Worm (Caenorhabditis elegans): ENCODE measurements around the gene ZC132.3.
"Not testable (repeated sequence)": the region's sequence is repeated elsewhere in the genome, so short reads cannot be mapped to it uniquely, and the experiment has no call there.

ZC132.3 gene

DNA sequence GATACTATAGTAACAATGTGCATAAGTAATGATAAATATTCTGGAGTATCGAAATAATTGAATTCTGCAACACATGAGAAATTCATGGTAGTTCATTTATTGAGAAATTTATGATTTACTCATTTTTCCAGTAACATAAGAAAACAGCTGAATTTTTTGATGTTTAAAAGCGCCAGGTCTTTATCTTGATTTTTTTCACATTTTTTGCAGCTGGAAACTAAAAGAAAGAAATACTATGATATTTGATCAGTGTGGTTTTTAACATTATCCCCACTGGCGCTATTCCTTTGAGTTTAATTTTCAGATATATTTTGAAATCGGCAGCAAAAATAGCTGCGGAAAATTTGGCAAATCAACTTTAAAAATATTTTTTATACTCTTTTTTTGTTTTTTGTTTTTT, 6.2 kb downstream of the ZC132.3 start, which contains the start of gene srh-194:
Gene srh-194, minus strand, starts transcription at position 101 of the 400 bp plus-strand sequence.
- TF ChIP-seq zip-2 (tag; optimal IDR thresholded peaks at IDR 0.05); nhr-28 (tag; optimal IDR thresholded peaks at IDR 0.05); mdt-29 (GFP tag; IDR thresholded peaks at IDR 0.05): not testable (repeated sequence)

DNA sequence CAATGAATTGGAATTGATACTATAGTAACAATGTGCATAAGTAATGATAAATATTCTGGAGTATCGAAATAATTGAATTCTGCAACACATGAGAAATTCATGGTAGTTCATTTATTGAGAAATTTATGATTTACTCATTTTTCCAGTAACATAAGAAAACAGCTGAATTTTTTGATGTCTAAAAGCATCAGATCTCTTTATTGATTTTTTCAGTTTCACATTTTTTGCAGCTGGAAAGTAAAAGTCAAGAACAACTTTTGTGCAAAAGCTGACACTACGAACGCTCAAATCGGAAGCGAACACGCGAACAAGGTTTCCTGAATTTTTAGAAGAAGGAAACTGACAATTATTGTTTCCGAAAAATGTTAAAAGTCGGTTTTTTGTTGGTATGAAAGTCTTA, 9.5 kb downstream of the ZC132.3 start, which contains the start of gene srh-193:
Gene srh-193, minus strand, starts transcription at position 101 of the 400 bp plus-strand sequence.
- TF ChIP-seq aha-1 (tag), result peak; percentile 0

DNA sequence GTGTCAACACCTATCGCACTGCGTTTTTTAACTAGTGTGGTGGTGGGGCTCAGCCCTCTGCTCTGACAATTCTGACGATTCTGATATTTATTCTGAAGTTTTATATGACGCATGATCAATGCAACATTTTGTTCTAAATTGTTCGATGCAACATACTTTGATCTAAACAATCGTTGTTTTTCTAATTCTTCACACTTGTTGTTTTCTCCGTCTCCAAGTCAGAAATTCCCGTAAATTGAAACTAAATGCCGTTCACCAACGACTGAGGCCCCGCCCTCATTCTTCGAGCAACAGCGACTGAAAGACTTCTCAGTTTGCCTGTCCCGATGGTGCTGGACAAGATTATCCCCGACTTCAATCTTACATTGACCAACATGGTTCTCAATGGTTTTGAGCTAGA, 14.9 kb downstream of the ZC132.3 start, which contains the start of gene srt-19:
Gene srt-19, plus strand, starts transcription at position 301 of the 400 bp plus-strand sequence.
- not testable (repeated sequence) for TF ChIP-seq hlh-11 (tag; optimal IDR thresholded peaks at IDR 0.05); ceh-32 (tag; optimal IDR thresholded peaks at IDR 0.05; ENCODE audit: poor library complexity); jun-1 (tag; optimal IDR thresholded peaks at IDR 0.05)

DNA sequence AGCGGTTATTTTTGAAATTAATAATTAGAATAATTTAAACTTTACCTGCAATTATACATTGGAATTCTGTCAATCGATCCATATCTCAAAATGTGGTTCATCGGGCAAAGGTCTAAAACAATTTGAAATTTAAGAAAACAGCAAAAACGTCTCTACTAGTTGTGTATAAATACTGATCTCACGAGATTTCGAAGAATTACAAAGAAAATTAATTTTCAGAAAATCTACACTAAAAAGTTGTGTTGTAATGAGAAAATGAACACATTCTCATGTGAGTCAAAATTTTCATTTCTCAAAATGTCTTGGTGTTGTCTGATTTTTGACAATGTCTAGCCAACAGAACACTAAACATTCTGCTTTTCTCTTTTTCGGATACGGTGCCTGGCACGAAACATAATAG, 17.9 kb downstream of the ZC132.3 start, which contains the start of gene srt-37:
Gene srt-37, minus strand, starts transcription at position 101 of the 400 bp plus-strand sequence.
- not testable (repeated sequence) for TF ChIP-seq nhr-237 (tag; optimal IDR thresholded peaks at IDR 0.05); lin-13 (GFP tag; optimal IDR thresholded peaks at IDR 0.05); hif-1 (tag; optimal IDR thresholded peaks at IDR 0.05)

DNA sequence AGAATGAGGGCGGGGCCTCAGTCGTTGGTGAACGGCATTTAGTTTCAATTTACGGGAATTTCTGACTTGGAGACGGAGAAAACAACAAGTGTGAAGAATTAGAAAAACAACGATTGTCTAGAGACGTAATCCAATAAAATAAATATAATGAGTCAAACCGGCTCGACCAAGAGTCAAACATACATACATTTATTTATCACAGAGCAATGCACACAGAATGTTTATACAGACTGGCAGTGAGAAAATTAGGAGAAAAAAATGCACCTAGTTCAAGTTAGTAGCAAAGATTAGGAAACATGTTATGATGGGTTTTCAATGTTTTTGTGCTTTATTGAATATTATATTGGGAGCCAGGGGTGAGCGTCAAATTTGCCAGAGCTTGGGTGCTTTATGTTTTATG, 20.9 kb downstream of the ZC132.3 start, which contains the start of gene srt-20:
Gene srt-20, minus strand, starts transcription at position 101 of the 400 bp plus-strand sequence.
- TF ChIP-seq lin-39 (tag; optimal IDR thresholded peaks at IDR 0.05); lin-13 (GFP tag; optimal IDR thresholded peaks at IDR 0.05); unc-62 (GFP tag; optimal IDR thresholded peaks at IDR 0.05 in 1 of 2); unc-62 (tag; optimal IDR thresholded peaks at IDR 0.05): not testable (repeated sequence)

DNA sequence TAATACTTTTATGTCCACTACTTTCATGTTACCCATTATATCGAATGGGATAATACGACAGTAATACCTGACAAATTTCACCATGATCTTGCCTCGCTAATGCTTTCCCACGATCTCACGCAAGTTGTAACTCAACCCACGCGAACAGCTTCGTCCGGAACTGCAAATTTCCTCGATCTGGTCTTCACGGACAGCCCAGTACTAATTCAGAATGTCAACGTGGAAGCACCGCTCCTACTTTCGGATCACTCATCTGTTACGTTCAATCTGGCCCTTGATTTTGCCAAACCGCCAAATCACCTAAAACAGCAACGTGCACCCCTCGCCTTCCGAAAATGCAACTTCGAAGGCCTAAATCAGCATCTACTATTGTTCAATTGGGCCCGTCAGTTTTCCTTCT, 26.3 kb downstream of the ZC132.3 start:
- TF ChIP-seq tag-97 (GFP tag; IDR thresholded peaks at IDR 0.05) (no peak), aha-1 (tag) (peak; percentile 40), nhr-48 (tag; optimal IDR thresholded peaks at IDR 0.05) (no peak), lin-1 (GFP tag; IDR thresholded peaks at IDR 0.05) (no peak), tra-1 (GFP tag; IDR thresholded peaks at IDR 0.05) (no peak), sdz-12 (GFP tag; optimal IDR thresholded peaks at IDR 0.05) (no peak), mxl-3 (GFP tag; optimal IDR thresholded peaks at IDR 0.05) (no peak), spr-3 (GFP tag; optimal IDR thresholded peaks at IDR 0.05) (no peak), rbr-2 (tag; optimal IDR thresholded peaks at IDR 0.05) (no peak), unc-62 (GFP tag; optimal IDR thresholded peaks at IDR 0.05 in 1 of 2) (peak in 1 of 2 experiments; percentile 91), unc-62 (tag; optimal IDR thresholded peaks at IDR 0.05) (no peak), mdl-1 (tag; optimal IDR thresholded peaks at IDR 0.05) (no peak), vab-7 (GFP tag; IDR thresholded peaks at IDR 0.05) (no peak), dpl-1 (GFP tag; optimal IDR thresholded peaks at IDR 0.05) (no peak), nhr-41 (GFP tag; IDR thresholded peaks at IDR 0.05) (no peak), T26A8.4 (GFP tag; IDR thresholded peaks at IDR 0.05) (no peak)

DNA sequence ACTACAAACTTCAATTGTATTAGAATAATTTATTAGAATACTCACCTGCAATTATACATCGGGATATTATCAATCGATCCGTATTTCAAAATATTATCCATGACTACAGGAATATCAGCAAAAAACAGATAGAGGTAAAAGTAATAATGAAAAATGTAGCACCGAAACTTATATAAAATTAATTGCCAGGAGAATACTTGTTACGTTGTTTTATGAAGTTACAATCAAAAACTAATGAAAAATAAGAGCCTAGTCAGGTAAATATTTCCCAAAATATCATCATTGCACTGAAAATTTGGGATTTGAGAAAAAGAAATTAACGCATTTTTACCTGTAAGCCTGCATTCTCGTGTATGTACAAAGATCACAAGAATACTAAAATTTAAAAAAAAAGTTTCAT, 28.4 kb downstream of the ZC132.3 start, which contains the start of gene srt-38:
Gene srt-38, minus strand, starts transcription at position 101 of the 400 bp plus-strand sequence.
- TF ChIP-seq daf-8 (GFP tag; IDR thresholded peaks at IDR 0.05); T20F7.1 (GFP tag; optimal IDR thresholded peaks at IDR 0.05); set-16 (GFP tag; IDR thresholded peaks at IDR 0.05): not testable (repeated sequence)

Measured in whole organism, L4 larva.